Worm (Caenorhabditis elegans) whole organism, L1 larva: ENCODE measurements around the gene F53C3.7.

Source experiments
- alr-1 ChIP-seq: fragments of 200-800 bp; sonication (Bioruptor generic); optimal IDR thresholded peaks from 2 replicates; lab custom pipeline; 2018; ENCODE audit warnings: borderline replicate concordance, mild to moderate bottlenecking, missing genetic modification characterization, missing compliant biosample characterization
- dsc-1 ChIP-seq: sonication (generic microtip); optimal IDR thresholded peaks from 2 replicates; lab custom pipeline; 2016; ENCODE audit warnings: mild to moderate bottlenecking, missing genetic modification characterization, missing compliant biosample characterization
- ets-5 ChIP-seq: fragments of 200-800 bp; sonication (Bioruptor generic); IDR thresholded peaks from 2 replicates; pipeline ENCODE4 v1.3.6; 2022; ENCODE audit warnings: missing genetic modification characterization, missing compliant biosample characterization
- lin-15B ChIP-seq: fragments of 150-350 bp; sonication (generic microtip); optimal IDR thresholded peaks from 3 replicates; lab custom pipeline; 2014; ENCODE audit warnings: missing biosample characterization, missing genetic modification characterization
- nhr-11 ChIP-seq: fragments of 150-350 bp; optimal IDR thresholded peaks from 2 replicates; lab custom pipeline; 2014; ENCODE audit warnings: missing biosample characterization, missing genetic modification characterization
- nhr-20 ChIP-seq: sonication (generic microtip); optimal IDR thresholded peaks from 2 replicates; lab custom pipeline; 2016; ENCODE audit warnings: mild to moderate bottlenecking, missing genetic modification characterization, missing compliant biosample characterization
- nhr-85 ChIP-seq: sonication (generic microtip); peaks from one replicate; lab custom pipeline; 2016; ENCODE audit warnings: missing genetic modification characterization, inconsistent platforms, missing compliant biosample characterization
- skn-1 ChIP-seq: fragments of 150-350 bp; optimal IDR thresholded peaks from 2 replicates; lab custom pipeline; 2014; ENCODE audit warnings: missing biosample characterization, missing genetic modification characterization
- sox-4 ChIP-seq: sonication (generic microtip); optimal IDR thresholded peaks from 2 replicates; lab custom pipeline; 2016; ENCODE audit warnings: missing genetic modification characterization, missing compliant biosample characterization
- zag-1 ChIP-seq: fragments of 150-350 bp; optimal IDR thresholded peaks from 2 replicates; lab custom pipeline; 2014; ENCODE audit warnings: missing biosample characterization, missing genetic modification characterization

ce11 chrII:3927943-3928393 is 33.1 kb downstream of the F53C3.7 start, which contains the start of gene plpp-1.1:
- TF ChIP-seq nhr-20 (tag; lab: Kevin White, UChicago) (no peak), skn-1 (tag; lab: Kevin White, UChicago) (no peak), zag-1 (no peak), lin-15B (no peak), nhr-11 (no peak), alr-1 (tag; lab: Kevin White, UChicago) (no peak), dsc-1 (tag; lab: Kevin White, UChicago) (no peak), sox-4 (tag; lab: Kevin White, UChicago) (no peak), nhr-85 (tag; lab: Kevin White, UChicago) (no peak), ets-5 (GFP tag; lab: Robert Waterston, UW) (no peak)
